Worm (Caenorhabditis elegans): ENCODE measurements around the gene arrd-23.

DNA sequence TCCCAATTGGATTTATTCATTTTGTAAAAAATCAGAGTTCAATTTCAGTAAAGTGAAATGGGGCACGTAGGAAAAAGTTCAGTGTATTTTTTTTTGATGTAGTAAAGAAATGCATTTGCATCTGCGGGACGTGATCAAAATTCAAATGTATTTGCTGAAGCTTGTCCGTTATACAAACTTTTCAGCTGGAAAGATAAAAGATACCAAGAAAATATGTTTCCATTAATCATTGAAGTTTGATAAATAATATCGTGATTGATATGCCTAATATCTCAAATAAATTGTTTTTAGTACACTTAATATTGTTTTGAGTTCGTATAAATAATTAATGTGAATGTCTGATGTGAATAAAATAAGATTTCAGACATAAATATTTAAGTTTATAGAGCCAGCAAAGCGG is 16.6 kb downstream of the arrd-23 start:
- TF ChIP-seq ceh-82 (tag; optimal IDR thresholded peaks at IDR 0.05) (no peak), ceh-16 (tag; optimal IDR thresholded peaks at IDR 0.05) (no peak), R02D3.7 (tag; optimal IDR thresholded peaks at IDR 0.05) (no peak), crh-2 (tag; optimal IDR thresholded peaks at IDR 0.05) (no peak), fos-1 (tag; optimal IDR thresholded peaks at IDR 0.05) (no peak), unc-62 (GFP tag; optimal IDR thresholded peaks at IDR 0.05) (no peak), sma-3 (GFP tag; optimal IDR thresholded peaks at IDR 0.05) (no peak), zag-1 (tag; optimal IDR thresholded peaks at IDR 0.05) (no peak)
